Worm (Caenorhabditis elegans) whole organism, L1 larva: ENCODE data around the gene C05C8.7.
A peak's percentile ranks its signal among the peaks of the same experiment; 100 is the strongest.

Experiments used
- C04F5.9 ChIP-seq: sonication (generic microtip); optimal IDR thresholded peaks from 2 replicates; lab custom pipeline; 2016; ENCODE audit warnings: missing genetic modification characterization, missing compliant biosample characterization
- C34B4.2 ChIP-seq: sonication (generic microtip); optimal IDR thresholded peaks from 2 replicates; lab custom pipeline; 2017; ENCODE audit warnings: mild to moderate bottlenecking, missing genetic modification characterization, missing compliant biosample characterization
- F16B12.6 ChIP-seq: fragments of 150-350 bp; optimal IDR thresholded peaks from 2 replicates; lab custom pipeline; 2014; ENCODE audit warnings: missing biosample characterization, missing genetic modification characterization
- blmp-1 ChIP-seq: fragments of 150-350 bp; optimal IDR thresholded peaks from 2 replicates; lab custom pipeline; 2014; ENCODE audit warnings: missing biosample characterization, missing genetic modification characterization
- ceh-8 ChIP-seq: fragments of 200-800 bp; sonication (Bioruptor generic); optimal IDR thresholded peaks from 2 replicates; lab custom pipeline; 2018; ENCODE audit warnings: mild to moderate bottlenecking, missing genetic modification characterization, moderate library complexity, missing compliant biosample characterization
- ceh-82 ChIP-seq, 3 experiments: fragments of 150-350 bp in 1 of 3; sonication (generic microtip) in 2 of 3; optimal IDR thresholded peaks; 2 replicates each; lab custom pipeline; 2014 to 2017; ENCODE audit warnings: missing biosample characterization in 3 of 3, missing genetic modification characterization in 3 of 3
- efl-1 ChIP-seq, 4 experiments: fragments of 150-350 bp; optimal IDR thresholded peaks in 3 of 4; peaks in 1 of 4; 1 replicate in 1 of 4; 2 replicates in 3 of 4; lab custom pipeline; 2014; ENCODE audit warnings: missing biosample characterization in 2 of 4, missing genetic modification characterization in 2 of 4, missing genetic modification reagents in 2 of 4
- efl-3 ChIP-seq: fragments of 200-800 bp; sonication (Bioruptor generic); optimal IDR thresholded peaks from 2 replicates; lab custom pipeline; 2018; ENCODE audit warnings: mild to moderate bottlenecking, missing genetic modification characterization, missing compliant biosample characterization
- egl-13 ChIP-seq: sonication (generic microtip); optimal IDR thresholded peaks from 2 replicates; lab custom pipeline; 2016; ENCODE audit warnings: missing genotype, missing genetic modification reagents, missing genetic modification characterization, missing compliant biosample characterization
- egl-27 ChIP-seq, 2 experiments: fragments of 150-350 bp in 1 of 2; sonication (generic microtip); optimal IDR thresholded peaks; 3 replicates each; lab custom pipeline; 2017 to 2018; ENCODE audit warnings: missing biosample characterization in 2 of 2, missing genetic modification characterization in 2 of 2, missing genetic modification reagents in 2 of 2
- fkh-10 ChIP-seq: sonication (generic microtip); optimal IDR thresholded peaks from 2 replicates; lab custom pipeline; 2017; ENCODE audit warnings: missing biosample characterization, missing genetic modification reagents, missing genetic modification characterization
- fos-1 ChIP-seq: fragments of 150-350 bp; optimal IDR thresholded peaks from 2 replicates; lab custom pipeline; 2014; ENCODE audit warnings: missing biosample characterization, missing genetic modification characterization
- grh-1 ChIP-seq: fragments of 200-800 bp; sonication (Bioruptor generic); IDR thresholded peaks from 2 replicates; pipeline ENCODE4 v1.3.6; 2022; ENCODE audit warnings: missing genetic modification reagents, missing genetic modification characterization, missing compliant biosample characterization
- hlh-4 ChIP-seq: sonication (generic microtip); optimal IDR thresholded peaks from 2 replicates; lab custom pipeline; 2016; ENCODE audit warnings: mild to moderate bottlenecking, missing genetic modification characterization, missing compliant biosample characterization
- hpl-2 ChIP-seq: fragments of 150-350 bp; optimal IDR thresholded peaks from 2 replicates; lab custom pipeline; 2014; ENCODE audit warnings: missing biosample characterization, missing genetic modification reagents, missing genetic modification characterization
- jun-1 ChIP-seq: fragments of 150-350 bp; optimal IDR thresholded peaks from 2 replicates; lab custom pipeline; 2014; ENCODE audit warnings: missing biosample characterization, missing genetic modification reagents, missing genetic modification characterization
- lin-13 ChIP-seq: fragments of 150-350 bp; optimal IDR thresholded peaks from 2 replicates; lab custom pipeline; 2014; ENCODE audit warnings: missing biosample characterization, missing genetic modification reagents, missing genetic modification characterization
- lin-35 ChIP-seq, 2 experiments: fragments of 150-350 bp; optimal IDR thresholded peaks; 2 replicates each; lab custom pipeline; 2014; ENCODE audit warnings: missing biosample characterization in 2 of 2, missing genetic modification characterization in 2 of 2, missing genetic modification reagents in 2 of 2
- lin-39 ChIP-seq: fragments of 150-350 bp; optimal IDR thresholded peaks from 2 replicates; lab custom pipeline; 2014; ENCODE audit warnings: missing biosample characterization, missing genetic modification reagents, missing genetic modification characterization
- lir-3 ChIP-seq: sonication (generic microtip); optimal IDR thresholded peaks from 2 replicates; lab custom pipeline; 2016; ENCODE audit warnings: mild to moderate bottlenecking, missing genetic modification characterization, moderate library complexity, missing compliant biosample characterization; ENCODE audit not compliant: poor library complexity
- lsy-2 ChIP-seq, 2 experiments: fragments of 150-350 bp; optimal IDR thresholded peaks; 2 replicates each; lab custom pipeline; 2014; ENCODE audit warnings: missing biosample characterization in 2 of 2, missing genetic modification characterization in 2 of 2
- mab-9 ChIP-seq: fragments of 200-800 bp; sonication (Bioruptor generic); IDR thresholded peaks from 2 replicates; pipeline ENCODE4 v1.3.6; 2022; ENCODE audit warnings: missing genetic modification reagents, missing genetic modification characterization, missing compliant biosample characterization
- mef-2 ChIP-seq: fragments of 150-350 bp; optimal IDR thresholded peaks from 2 replicates; lab custom pipeline; 2014; ENCODE audit warnings: missing biosample characterization, missing genetic modification characterization
- nhr-11 ChIP-seq: fragments of 150-350 bp; optimal IDR thresholded peaks from 2 replicates; lab custom pipeline; 2014; ENCODE audit warnings: missing biosample characterization, missing genetic modification characterization
- nhr-12 ChIP-seq: sonication (generic microtip); optimal IDR thresholded peaks from 2 replicates; lab custom pipeline; 2017; ENCODE audit warnings: missing biosample characterization, missing genetic modification characterization
- nhr-28 ChIP-seq: fragments of 150-350 bp; optimal IDR thresholded peaks from 2 replicates; lab custom pipeline; 2014; ENCODE audit warnings: missing biosample characterization, missing genetic modification characterization
- nhr-90 ChIP-seq: sonication (generic microtip); optimal IDR thresholded peaks from 2 replicates; lab custom pipeline; 2016; ENCODE audit warnings: mild to moderate bottlenecking, missing genetic modification characterization, missing compliant biosample characterization; ENCODE audit not compliant: poor library complexity
- pax-3 ChIP-seq: fragments of 200-800 bp; sonication (Bioruptor generic); optimal IDR thresholded peaks from 2 replicates; lab custom pipeline; 2018; ENCODE audit warnings: mild to moderate bottlenecking, missing genetic modification characterization, moderate library complexity, missing compliant biosample characterization
- pqm-1 ChIP-seq: sonication (generic microtip); optimal IDR thresholded peaks from 3 replicates; lab custom pipeline; 2017; ENCODE audit warnings: missing biosample characterization, missing genetic modification characterization
- skn-1 ChIP-seq: fragments of 150-350 bp; optimal IDR thresholded peaks from 2 replicates; lab custom pipeline; 2014; ENCODE audit warnings: missing biosample characterization, missing genetic modification characterization
- snpc-4 ChIP-seq: fragments of 150-350 bp; optimal IDR thresholded peaks from 2 replicates; lab custom pipeline; 2014; ENCODE audit warnings: missing biosample characterization, missing genetic modification characterization
- snu-23 ChIP-seq: sonication (generic microtip); optimal IDR thresholded peaks from 2 replicates; lab custom pipeline; 2016; ENCODE audit warnings: missing genetic modification characterization, missing compliant biosample characterization
- sox-4 ChIP-seq: sonication (generic microtip); optimal IDR thresholded peaks from 2 replicates; lab custom pipeline; 2016; ENCODE audit warnings: missing genetic modification characterization, missing compliant biosample characterization
- sptf-1 ChIP-seq: fragments of 150-350 bp; optimal IDR thresholded peaks from 2 replicates; lab custom pipeline; 2014; ENCODE audit warnings: missing biosample characterization, missing genetic modification characterization
- unc-62 ChIP-seq: fragments of 150-350 bp; optimal IDR thresholded peaks from 2 replicates; lab custom pipeline; 2014; ENCODE audit warnings: missing biosample characterization, missing genetic modification reagents, missing genetic modification characterization
- unc-98 ChIP-seq: fragments of 200-800 bp; sonication (Bioruptor generic); IDR thresholded peaks from 2 replicates; pipeline ENCODE4 v1.3.6; 2022; ENCODE audit warnings: missing genetic modification characterization, missing compliant biosample characterization
- xbp-1 ChIP-seq: sonication (generic microtip); optimal IDR thresholded peaks from 2 replicates; lab custom pipeline; 2016; ENCODE audit warnings: missing genetic modification characterization, missing compliant biosample characterization
- zip-4 ChIP-seq: fragments of 200-800 bp; sonication (Bioruptor generic); optimal IDR thresholded peaks from 2 replicates; lab custom pipeline; 2018; ENCODE audit warnings: mild to moderate bottlenecking, missing genetic modification characterization, moderate library complexity, missing compliant biosample characterization
- ztf-11 ChIP-seq, 2 experiments: sonication (generic microtip); optimal IDR thresholded peaks; 2 replicates each; lab custom pipeline; 2016 to 2017; ENCODE audit warnings: missing genetic modification characterization in 2 of 2, missing biosample characterization in 1 of 2, missing compliant biosample characterization in 1 of 2

The C05C8.7 gene

DNA sequence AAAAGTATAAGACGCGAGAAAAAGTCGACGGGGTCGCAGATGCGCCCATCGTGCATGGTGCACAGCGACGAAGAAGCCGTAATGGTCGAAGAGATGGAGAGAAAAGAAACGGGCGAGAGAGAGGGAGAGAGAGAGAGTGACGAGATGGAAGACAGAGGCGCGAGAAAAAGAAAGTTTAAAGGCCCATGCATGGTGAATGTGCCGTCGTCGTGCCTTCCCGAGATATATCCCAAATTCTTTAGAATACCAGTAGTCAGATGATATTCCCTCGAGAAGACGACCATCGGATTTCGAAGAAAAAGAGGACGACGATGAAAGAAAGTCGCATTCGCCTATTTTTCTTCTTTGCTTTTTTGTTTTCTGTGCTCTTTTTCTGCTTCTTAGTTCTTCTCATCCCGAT is 30.8 kb downstream of the C05C8.7 start (continued):
- no peak for TF ChIP-seq lin-39
- TF ChIP-seq C04F5.9 (tag; lab: Kevin White, UChicago): no peak
- no peak for TF ChIP-seq nhr-28 (tag; lab: Kevin White, UChicago)
- TF ChIP-seq fkh-10: no peak
- no peak for TF ChIP-seq skn-1
- no peak for TF ChIP-seq hlh-4
- TF ChIP-seq, all 84 proteins: peak for 7

ce11 chrV:7214802-7215201 is 32.0 kb downstream of the C05C8.7 start, which contains the start of gene soap-1:
Gene soap-1, minus strand, starts transcription at chrV:7214902.
- no peak for TF ChIP-seq efl-3 (GFP tag; lab: Kevin White, UChicago)
- TF ChIP-seq snpc-4: no peak
- TF ChIP-seq sptf-1: no peak
- TF ChIP-seq snu-23 (GFP tag; lab: Kevin White, UChicago): no peak
- no peak for TF ChIP-seq unc-98 (GFP tag; lab: Robert Waterston, UW)
- TF ChIP-seq ztf-11 (tag; optimal IDR thresholded peaks at IDR 0.05; lab: Kevin White, UChicago): no peak
- TF ChIP-seq lir-3: no peak
- TF ChIP-seq mef-2 (tag; lab: Kevin White, UChicago): no peak
- no peak for TF ChIP-seq zip-4 (GFP tag; lab: Kevin White, UChicago)
- TF ChIP-seq fos-1 (tag; lab: Kevin White, UChicago): no peak
- TF ChIP-seq jun-1 (tag; lab: Kevin White, UChicago): no peak
- TF ChIP-seq xbp-1 (tag; lab: Kevin White, UChicago): no peak
- TF ChIP-seq nhr-90 (tag; lab: Kevin White, UChicago): no peak
- TF ChIP-seq, all 84 proteins: peak for 0

ce11 chrV:7209001-7209400 is 37.8 kb downstream of the C05C8.7 start:
- TF ChIP-seq ceh-8 (GFP tag; lab: Kevin White, UChicago) (no peak), efl-1 (optimal IDR thresholded peaks at IDR 0.05; lab: Kevin White, UChicago) (no peak), efl-1 (GFP tag; optimal IDR thresholded peaks at IDR 0.05 in 1 of 2; lab: Kevin White, UChicago) (peak in 1 of 2 experiments; percentile 82)

DNA sequence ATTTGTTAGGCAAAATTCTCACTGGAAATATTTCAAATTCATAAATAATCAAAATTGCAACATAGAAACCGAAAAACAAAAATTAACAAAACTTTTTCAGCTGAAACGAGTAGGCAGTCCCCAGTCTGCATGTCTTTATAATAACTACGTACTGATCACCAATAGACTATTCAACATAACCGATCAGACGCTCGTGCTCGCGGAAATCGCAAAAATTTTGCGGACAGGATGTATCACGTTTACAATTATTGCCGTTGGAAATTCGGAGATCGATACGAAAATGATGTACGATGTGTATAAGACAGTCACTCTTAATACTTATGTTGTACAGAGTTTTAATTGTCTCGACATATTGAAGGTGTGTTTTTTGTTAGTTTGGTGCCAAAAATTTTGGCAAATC is 45.5 kb downstream of the C05C8.7 start:
- TF ChIP-seq efl-1 (optimal IDR thresholded peaks at IDR 0.05; lab: Kevin White, UChicago) (no peak), efl-1 (GFP tag; optimal IDR thresholded peaks at IDR 0.05 in 1 of 2; lab: Kevin White, UChicago) (peak in 1 of 2 experiments; percentile 21), mab-9 (GFP tag; lab: Robert Waterston, UW) (no peak), skn-1 (no peak), egl-13 (tag; lab: Kevin White, UChicago) (no peak), pqm-1 (tag; lab: Kevin White, UChicago) (no peak), xbp-1 (tag; lab: Kevin White, UChicago) (no peak), blmp-1 (no peak), nhr-11 (tag; lab: Kevin White, UChicago) (no peak)
- TF ChIP-seq, all 84 proteins: peak for 1

DNA sequence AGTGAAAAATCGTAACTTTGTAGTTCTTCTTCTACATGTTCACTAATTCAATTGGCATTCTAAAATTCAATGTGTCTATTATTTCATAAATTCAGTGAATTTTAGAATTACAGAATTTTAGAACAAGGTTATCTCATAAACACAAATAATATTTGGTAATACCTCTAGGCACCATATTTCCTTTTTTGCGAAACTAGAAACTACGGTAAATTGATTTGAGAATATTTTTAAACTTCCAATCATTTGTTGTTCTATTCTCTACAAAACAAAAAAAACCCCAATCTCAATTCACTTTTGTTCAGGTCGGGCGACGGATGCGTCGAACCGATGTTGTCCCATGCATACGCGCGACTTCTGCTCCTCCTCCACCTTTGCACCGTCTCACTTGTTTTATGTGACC is 46.9 kb downstream of the C05C8.7 start, which contains the start of gene F09G2.1:
F09G2.1 (plus strand) TSS at position 301 of the 400 bp plus-strand sequence.
- TF ChIP-seq grh-1 (GFP tag; lab: Robert Waterston, UW) (no peak), efl-3 (GFP tag; lab: Kevin White, UChicago) (no peak), lin-39 (no peak), lin-13 (GFP tag; lab: Kevin White, UChicago) (no peak), zip-4 (GFP tag; lab: Kevin White, UChicago) (no peak), nhr-90 (tag; lab: Kevin White, UChicago) (no peak), fos-1 (tag; lab: Kevin White, UChicago) (no peak), lin-35 (GFP tag; optimal IDR thresholded peaks at IDR 0.05; lab: Kevin White, UChicago) (no peak), hpl-2 (GFP tag; lab: Kevin White, UChicago) (no peak), egl-27 (tag; optimal IDR thresholded peaks at IDR 0.05; lab: Kevin White, UChicago) (no peak), C34B4.2 (no peak), unc-98 (GFP tag; lab: Robert Waterston, UW) (no peak), unc-62 (GFP tag; lab: Kevin White, UChicago) (no peak), F16B12.6 (tag; lab: Kevin White, UChicago) (no peak), pax-3 (tag; lab: Kevin White, UChicago) (no peak), pqm-1 (tag; lab: Kevin White, UChicago) (no peak), sox-4 (tag; lab: Kevin White, UChicago) (no peak), ceh-82 (tag; optimal IDR thresholded peaks at IDR 0.05; lab: Kevin White, UChicago) (no peak), nhr-12 (tag; lab: Kevin White, UChicago) (no peak), lsy-2 (tag; optimal IDR thresholded peaks at IDR 0.05; lab: Kevin White, UChicago) (no peak)
